Worm (Caenorhabditis elegans) whole organism, L1 larva: ENCODE measurements around the gene T28A11.22.

ENCODE experiments used
- C04F5.9 ChIP-seq: sonication (generic microtip); optimal IDR thresholded peaks from 2 replicates; lab custom pipeline; 2016; ENCODE audit warnings: missing genetic modification characterization, missing compliant biosample characterization
- C16A3.4 ChIP-seq: fragments of 150-350 bp; optimal IDR thresholded peaks from 2 replicates; lab custom pipeline; 2014; ENCODE audit warnings: missing biosample characterization, missing genetic modification characterization
- aha-1 ChIP-seq: fragments of 150-350 bp; optimal IDR thresholded peaks from 2 replicates; lab custom pipeline; 2014; ENCODE audit warnings: missing biosample characterization, missing genetic modification characterization
- blmp-1 ChIP-seq: fragments of 150-350 bp; optimal IDR thresholded peaks from 2 replicates; lab custom pipeline; 2014; ENCODE audit warnings: missing biosample characterization, missing genetic modification characterization
- ceh-8 ChIP-seq: fragments of 200-800 bp; sonication (Bioruptor generic); optimal IDR thresholded peaks from 2 replicates; lab custom pipeline; 2018; ENCODE audit warnings: mild to moderate bottlenecking, missing genetic modification characterization, moderate library complexity, missing compliant biosample characterization
- ceh-82 ChIP-seq, 3 experiments: fragments of 150-350 bp in 1 of 3; sonication (generic microtip) in 2 of 3; optimal IDR thresholded peaks; 2 replicates each; lab custom pipeline; 2014 to 2017; ENCODE audit warnings: missing biosample characterization in 3 of 3, missing genetic modification characterization in 3 of 3
- ceh-88 ChIP-seq: fragments of 200-800 bp; sonication (Bioruptor generic); IDR thresholded peaks from 2 replicates; pipeline ENCODE4 v1.3.6; 2022; ENCODE audit warnings: missing genetic modification characterization, missing compliant biosample characterization
- ces-1 ChIP-seq: fragments of 150-350 bp; optimal IDR thresholded peaks from 2 replicates; lab custom pipeline; 2014; ENCODE audit warnings: missing biosample characterization, missing genetic modification reagents, missing genetic modification characterization
- dpl-1 ChIP-seq, 3 experiments: fragments of 150-350 bp in 2 of 3; sonication (generic microtip) in 1 of 3; optimal IDR thresholded peaks; 2 replicates each; lab custom pipeline; 2014 to 2017; ENCODE audit warnings: missing biosample characterization in 3 of 3, missing genetic modification characterization in 3 of 3, missing genetic modification reagents in 3 of 3
- dsc-1 ChIP-seq: sonication (generic microtip); optimal IDR thresholded peaks from 2 replicates; lab custom pipeline; 2016; ENCODE audit warnings: mild to moderate bottlenecking, missing genetic modification characterization, missing compliant biosample characterization
- efl-3 ChIP-seq: fragments of 200-800 bp; sonication (Bioruptor generic); optimal IDR thresholded peaks from 2 replicates; lab custom pipeline; 2018; ENCODE audit warnings: mild to moderate bottlenecking, missing genetic modification characterization, missing compliant biosample characterization
- elt-3 ChIP-seq, 6 experiments: fragments of 150-350 bp in 1 of 6; sonication (generic microtip); optimal IDR thresholded peaks; 2 replicates each; lab custom pipeline; 2017 to 2018; ENCODE audit warnings: missing biosample characterization in 6 of 6, missing genetic modification characterization in 6 of 6, inconsistent platforms in 1 of 6
- ets-5 ChIP-seq: fragments of 200-800 bp; sonication (Bioruptor generic); IDR thresholded peaks from 2 replicates; pipeline ENCODE4 v1.3.6; 2022; ENCODE audit warnings: missing genetic modification characterization, missing compliant biosample characterization
- fkh-10 ChIP-seq: sonication (generic microtip); optimal IDR thresholded peaks from 2 replicates; lab custom pipeline; 2017; ENCODE audit warnings: missing biosample characterization, missing genetic modification reagents, missing genetic modification characterization
- irx-1 ChIP-seq: sonication (generic microtip); optimal IDR thresholded peaks from 2 replicates; lab custom pipeline; 2016; ENCODE audit warnings: missing genetic modification characterization, missing compliant biosample characterization
- jun-1 ChIP-seq: fragments of 150-350 bp; optimal IDR thresholded peaks from 2 replicates; lab custom pipeline; 2014; ENCODE audit warnings: missing biosample characterization, missing genetic modification reagents, missing genetic modification characterization
- lin-14 ChIP-seq: fragments of 200-800 bp; sonication (Bioruptor generic); optimal IDR thresholded peaks from 2 replicates; lab custom pipeline; 2018; ENCODE audit warnings: mild to moderate bottlenecking, missing genetic modification characterization, moderate library complexity, missing compliant biosample characterization
- lin-15B ChIP-seq: fragments of 150-350 bp; sonication (generic microtip); optimal IDR thresholded peaks from 3 replicates; lab custom pipeline; 2014; ENCODE audit warnings: missing biosample characterization, missing genetic modification characterization
- lir-3 ChIP-seq: sonication (generic microtip); optimal IDR thresholded peaks from 2 replicates; lab custom pipeline; 2016; ENCODE audit warnings: mild to moderate bottlenecking, missing genetic modification characterization, moderate library complexity, missing compliant biosample characterization; ENCODE audit not compliant: poor library complexity
- nhr-237 ChIP-seq: fragments of 150-350 bp; optimal IDR thresholded peaks from 2 replicates; lab custom pipeline; 2014; ENCODE audit warnings: missing biosample characterization, missing genetic modification characterization
- nhr-71 ChIP-seq: sonication (generic microtip); optimal IDR thresholded peaks from 2 replicates; lab custom pipeline; 2016; ENCODE audit warnings: mild to moderate bottlenecking, missing genetic modification characterization, moderate library complexity, missing compliant biosample characterization
- nhr-77 ChIP-seq: fragments of 150-350 bp; optimal IDR thresholded peaks from 2 replicates; lab custom pipeline; 2014; ENCODE audit warnings: missing biosample characterization, missing genetic modification characterization
- nhr-84 ChIP-seq: sonication (generic microtip); optimal IDR thresholded peaks from 2 replicates; lab custom pipeline; 2017; ENCODE audit warnings: missing biosample characterization, missing genetic modification characterization
- nhr-85 ChIP-seq: sonication (generic microtip); peaks from one replicate; lab custom pipeline; 2016; ENCODE audit warnings: missing genetic modification characterization, inconsistent platforms, missing compliant biosample characterization
- rnt-1 ChIP-seq: sonication (generic microtip); optimal IDR thresholded peaks from 2 replicates; lab custom pipeline; 2016; ENCODE audit warnings: mild to moderate bottlenecking, missing genetic modification characterization, moderate library complexity, missing compliant biosample characterization
- skn-1 ChIP-seq: fragments of 150-350 bp; optimal IDR thresholded peaks from 2 replicates; lab custom pipeline; 2014; ENCODE audit warnings: missing biosample characterization, missing genetic modification characterization
- snu-23 ChIP-seq: sonication (generic microtip); optimal IDR thresholded peaks from 2 replicates; lab custom pipeline; 2016; ENCODE audit warnings: missing genetic modification characterization, missing compliant biosample characterization
- swsn-7 ChIP-seq: sonication (generic microtip); optimal IDR thresholded peaks from 2 replicates; lab custom pipeline; 2016; ENCODE audit warnings: missing genetic modification characterization, missing compliant biosample characterization
- tbx-2 ChIP-seq: sonication (generic microtip); optimal IDR thresholded peaks from 2 replicates; lab custom pipeline; 2016; ENCODE audit warnings: missing genetic modification characterization, missing compliant biosample characterization
- unc-30 ChIP-seq: sonication (generic microtip); optimal IDR thresholded peaks from 2 replicates; lab custom pipeline; 2017; ENCODE audit warnings: missing biosample characterization, missing genetic modification characterization
- unc-86 ChIP-seq: sonication (generic microtip); optimal IDR thresholded peaks from 2 replicates; lab custom pipeline; 2016; ENCODE audit warnings: missing genetic modification characterization, missing compliant biosample characterization
- unc-98 ChIP-seq: fragments of 200-800 bp; sonication (Bioruptor generic); IDR thresholded peaks from 2 replicates; pipeline ENCODE4 v1.3.6; 2022; ENCODE audit warnings: missing genetic modification characterization, missing compliant biosample characterization
- vab-15 ChIP-seq: sonication (generic microtip); optimal IDR thresholded peaks from 2 replicates; lab custom pipeline; 2017; ENCODE audit warnings: missing genotype, mild to moderate bottlenecking, missing genetic modification characterization, missing compliant biosample characterization
- ztf-4 ChIP-seq: fragments of 150-350 bp; optimal IDR thresholded peaks from 2 replicates; lab custom pipeline; 2014; ENCODE audit warnings: missing biosample characterization, missing genetic modification characterization

The T28A11.22 gene

ce11 chrV:3280009-3280408 is 22.6 kb downstream of the T28A11.22 start, which contains the start of gene T28A11.2 (continued):
- no peak for TF ChIP-seq dsc-1
- TF ChIP-seq ztf-4 (tag; lab: Kevin White, UChicago): no peak
- no peak for TF ChIP-seq C04F5.9 (tag; lab: Kevin White, UChicago)
- TF ChIP-seq nhr-85 (tag; lab: Kevin White, UChicago): no peak
- TF ChIP-seq C16A3.4 (tag; lab: Kevin White, UChicago): no peak

- TF ChIP-seq nhr-84 (tag; lab: Kevin White, UChicago) (no peak), unc-30 (tag; lab: Kevin White, UChicago) (no peak), efl-3 (no peak), rnt-1 (tag; lab: Kevin White, UChicago) (peak; percentile 16), tbx-2 (tag; lab: Kevin White, UChicago) (no peak)
These were observed 24.1 kb downstream of the T28A11.22 start, which contains the start of gene T28A11.25 for ce11 chrV:3281523-3281922. TSS of gene T28A11.25 (plus strand) at chrV:3281823.

ce11 chrV:3282957-3283356 is 25.6 kb downstream of the T28A11.22 start, which contains the start of gene str-64:
TSS of gene str-64 (plus strand) at chrV:3283257.
- TF ChIP-seq lin-15B (tag; lab: Kevin White, UChicago): no peak
- TF ChIP-seq unc-98 (GFP tag; lab: Robert Waterston, UW): no peak
- no peak for TF ChIP-seq elt-3 (tag; optimal IDR thresholded peaks at IDR 0.05; lab: Kevin White, UChicago)
- no peak for TF ChIP-seq ets-5
- no peak for TF ChIP-seq irx-1 (tag; lab: Kevin White, UChicago)
- no peak for TF ChIP-seq aha-1 (tag; lab: Kevin White, UChicago)
- no peak for TF ChIP-seq nhr-237
- TF ChIP-seq dpl-1 (GFP tag; optimal IDR thresholded peaks at IDR 0.05; lab: Kevin White, UChicago): no peak
- TF ChIP-seq vab-15 (tag; lab: Kevin White, UChicago): no peak
- TF ChIP-seq ceh-8 (GFP tag; lab: Kevin White, UChicago): no peak
- TF ChIP-seq blmp-1: no peak
- no peak for TF ChIP-seq unc-86 (tag; lab: Kevin White, UChicago)
- no peak for TF ChIP-seq snu-23
- no peak for TF ChIP-seq ces-1 (GFP tag; lab: Kevin White, UChicago)
- TF ChIP-seq lir-3 (tag; lab: Kevin White, UChicago): no peak
- no peak for TF ChIP-seq unc-30 (tag; lab: Kevin White, UChicago)
- no peak for TF ChIP-seq ceh-82 (tag; optimal IDR thresholded peaks at IDR 0.05; lab: Kevin White, UChicago)

- TF ChIP-seq lin-14 (no peak), lin-15B (tag; lab: Kevin White, UChicago) (no peak), fkh-10 (GFP tag; lab: Kevin White, UChicago) (no peak), snu-23 (no peak), swsn-7 (tag; lab: Kevin White, UChicago) (no peak), C16A3.4 (tag; lab: Kevin White, UChicago) (no peak), tbx-2 (tag; lab: Kevin White, UChicago) (no peak), skn-1 (no peak), vab-15 (tag; lab: Kevin White, UChicago) (no peak), nhr-77 (no peak), ztf-4 (tag; lab: Kevin White, UChicago) (no peak)
These were observed 27.3 kb downstream of the T28A11.22 start, which contains the start of gene F35F10.5 for ce11 chrV:3284629-3285028. TSS of gene F35F10.5 (plus strand) at chrV:3284929.

- TF ChIP-seq ceh-82 (tag; optimal IDR thresholded peaks at IDR 0.05; lab: Kevin White, UChicago) (no peak), C16A3.4 (tag; lab: Kevin White, UChicago) (no peak), blmp-1 (no peak), nhr-71 (no peak), nhr-77 (no peak), unc-30 (tag; lab: Kevin White, UChicago) (no peak), vab-15 (tag; lab: Kevin White, UChicago) (no peak), jun-1 (no peak), ceh-88 (GFP tag; lab: Robert Waterston, UW) (no peak)
These were observed 30.0 kb downstream of the T28A11.22 start, which contains the start of gene F35F10.7 for ce11 chrV:3287330-3287729. TSS of gene F35F10.7 (minus strand) at chrV:3287430.
